In the genomic region with DNA sequence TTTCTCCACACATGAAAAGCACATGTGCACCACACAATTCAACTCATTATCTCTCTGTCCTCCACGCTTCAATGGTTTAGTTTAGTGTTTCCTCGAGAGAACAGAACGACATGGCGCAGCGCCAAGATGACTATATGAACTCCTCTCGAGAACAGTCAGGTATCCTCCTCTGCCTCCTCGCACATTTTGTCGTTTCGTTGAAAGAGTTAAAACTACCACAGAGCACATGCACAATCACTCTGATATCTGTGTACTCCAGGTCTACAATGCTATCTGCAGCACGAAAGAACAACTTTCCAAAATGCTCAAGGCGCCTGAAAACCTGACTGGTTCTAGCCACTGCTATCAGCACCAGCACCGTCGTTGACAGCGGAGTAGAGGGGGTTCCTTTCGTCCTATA, we compare ENCODE assay signal across 5 worm cellular contexts.
TF ChIP-seq lines count a peak whose summit lies in the region.

No protein-coding gene starts in this region.

TF ChIP-seq in whole organism, L1 larva, 84 proteins besides CTCF, POLR2A, EP300 and RAD21:
- no peak for TF ChIP-seq alr-1 (tag; optimal IDR thresholded peaks at IDR 0.05; lab: Kevin White, UChicago; ENCODE audit: borderline replicate concordance)
- no peak for TF ChIP-seq nhr-85 (tag; lab: Kevin White, UChicago)
- no peak for TF ChIP-seq unc-130 (tag; optimal IDR thresholded peaks at IDR 0.05; lab: Kevin White, UChicago)
- no peak for TF ChIP-seq efl-1 (optimal IDR thresholded peaks at IDR 0.05; lab: Kevin White, UChicago)
- TF ChIP-seq efl-1 (GFP tag; optimal IDR thresholded peaks at IDR 0.05 in 1 of 2; lab: Kevin White, UChicago), result peak in 1 of 2 experiments; percentile 70
- peak; percentile 75 for TF ChIP-seq elt-2 (tag; optimal IDR thresholded peaks at IDR 0.05; lab: Kevin White, UChicago)

TF ChIP-seq in whole organism, L2 larva, 48 proteins besides CTCF, POLR2A, EP300 and RAD21:
- TF ChIP-seq sma-9 (GFP tag; optimal IDR thresholded peaks at IDR 0.05; lab: Kevin White, UChicago) (peak; percentile 85), sma-9 (tag; optimal IDR thresholded peaks at IDR 0.05; lab: Kevin White, UChicago) (no peak), snpc-4 (tag; optimal IDR thresholded peaks at IDR 0.05; lab: Kevin White, UChicago) (no peak), mdl-1 (tag; optimal IDR thresholded peaks at IDR 0.05; lab: Kevin White, UChicago) (peak in 1 of 2 experiments; percentile 8), peb-1 (tag; optimal IDR thresholded peaks at IDR 0.05; lab: Kevin White, UChicago) (no peak), crh-2 (tag; optimal IDR thresholded peaks at IDR 0.05; lab: Kevin White, UChicago) (peak; percentile 2), ceh-16 (tag; optimal IDR thresholded peaks at IDR 0.05; lab: Kevin White, UChicago) (no peak), gmeb-1 (tag; optimal IDR thresholded peaks at IDR 0.05; lab: Kevin White, UChicago) (no peak), sma-3 (GFP tag; optimal IDR thresholded peaks at IDR 0.05; lab: Kevin White, UChicago) (no peak), skn-1 (tag; optimal IDR thresholded peaks at IDR 0.05; lab: Kevin White, UChicago) (no peak), ZK546.5 (tag; optimal IDR thresholded peaks at IDR 0.05; lab: Kevin White, UChicago) (no peak), fos-1 (tag; optimal IDR thresholded peaks at IDR 0.05; lab: Kevin White, UChicago) (peak; percentile 69), unc-39 (tag; optimal IDR thresholded peaks at IDR 0.05; lab: Kevin White, UChicago) (no peak)

TF ChIP-seq in whole organism, L3 larva, 47 proteins besides CTCF, POLR2A, EP300 and RAD21:
- TF ChIP-seq elt-2 (tag; optimal IDR thresholded peaks at IDR 0.05; lab: Kevin White, UChicago) (peak; percentile 92), nhr-76 (tag; optimal IDR thresholded peaks at IDR 0.05; lab: Kevin White, UChicago) (no peak), egl-27 (tag; optimal IDR thresholded peaks at IDR 0.05; lab: Kevin White, UChicago) (no peak), pqm-1 (tag; optimal IDR thresholded peaks at IDR 0.05; lab: Kevin White, UChicago) (peak; percentile 76), jun-1 (tag; optimal IDR thresholded peaks at IDR 0.05; lab: Kevin White, UChicago) (peak; percentile 36)

TF ChIP-seq in whole organism, L4 larva, 104 proteins besides CTCF, POLR2A, EP300 and RAD21 (continues in another document):
- TF ChIP-seq F44E2.7 (GFP tag; IDR thresholded peaks at IDR 0.05; lab: Robert Waterston, UW), result no peak
- no peak for TF ChIP-seq cey-2 (tag; optimal IDR thresholded peaks at IDR 0.05; lab: Kevin White, UChicago; ENCODE audit: borderline replicate concordance, insufficient read depth)
- peak; percentile 28; the same call in 1 of the 2 replicates for TF ChIP-seq ceh-20 (GFP tag; IDR thresholded peaks at IDR 0.05; lab: Robert Waterston, UW)
- TF ChIP-seq daf-16 (GFP tag; optimal IDR thresholded peaks at IDR 0.05; lab: Kevin White, UChicago), result no peak
- TF ChIP-seq daf-16 (tag; optimal IDR thresholded peaks at IDR 0.05; lab: Kevin White, UChicago), result peak; percentile 87
- TF ChIP-seq mdl-1 (tag; optimal IDR thresholded peaks at IDR 0.05; lab: Kevin White, UChicago), result no peak
- TF ChIP-seq dmd-9 (GFP tag; IDR thresholded peaks at IDR 0.05; lab: Robert Waterston, UW), result no peak
- TF ChIP-seq pqm-1 (tag; optimal IDR thresholded peaks at IDR 0.05; lab: Kevin White, UChicago), result peak; percentile 8
- no peak for TF ChIP-seq nhr-11 (tag; optimal IDR thresholded peaks at IDR 0.05; lab: Kevin White, UChicago)
- peak; percentile 93 for TF ChIP-seq mxl-2 (GFP tag; conservative IDR thresholded peaks at IDR 0.05; lab: Robert Waterston, UW)
- no peak for TF ChIP-seq ZK546.5 (tag; optimal IDR thresholded peaks at IDR 0.05; lab: Kevin White, UChicago)
- TF ChIP-seq T26A8.4 (GFP tag; IDR thresholded peaks at IDR 0.05; lab: Robert Waterston, UW), result no peak; the same call in 1 of the 2 replicates
- no peak for TF ChIP-seq F10B5.3 (tag; optimal IDR thresholded peaks at IDR 0.05; lab: Kevin White, UChicago)
- TF ChIP-seq lsy-2 (tag; optimal IDR thresholded peaks at IDR 0.05; lab: Kevin White, UChicago), result peak in 1 of 2 experiments; percentile 1
- no peak for TF ChIP-seq snpc-4 (tag; optimal IDR thresholded peaks at IDR 0.05; lab: Kevin White, UChicago)
- TF ChIP-seq lim-7 (GFP tag; IDR thresholded peaks at IDR 0.05; lab: Robert Waterston, UW), result no peak
- TF ChIP-seq lin-13 (GFP tag; optimal IDR thresholded peaks at IDR 0.05; lab: Kevin White, UChicago), result no peak
- no peak for TF ChIP-seq fkh-10 (GFP tag; optimal IDR thresholded peaks at IDR 0.05; lab: Kevin White, UChicago)
- TF ChIP-seq zip-11 (GFP tag; IDR thresholded peaks at IDR 0.05; lab: Robert Waterston, UW), result no peak
- peak; percentile 95 for TF ChIP-seq nhr-48 (tag; optimal IDR thresholded peaks at IDR 0.05; lab: Kevin White, UChicago)
- TF ChIP-seq pha-4 (GFP tag; IDR thresholded peaks at IDR 0.05; lab: Robert Waterston, UW), result no peak
- TF ChIP-seq pha-4 (tag; optimal IDR thresholded peaks at IDR 0.05; lab: Kevin White, UChicago), result no peak
- TF ChIP-seq daf-12 (tag; optimal IDR thresholded peaks at IDR 0.05; lab: Kevin White, UChicago), result no peak
- no peak for TF ChIP-seq Y105C5A.15 (GFP tag; IDR thresholded peaks at IDR 0.05; lab: Robert Waterston, UW)
- no peak for TF ChIP-seq egl-43 (GFP tag; IDR thresholded peaks at IDR 0.05; lab: Robert Waterston, UW)
- TF ChIP-seq unc-130 (GFP tag; optimal IDR thresholded peaks at IDR 0.05; lab: Kevin White, UChicago), result no peak
- no peak for TF ChIP-seq aly-2 (tag; optimal IDR thresholded peaks at IDR 0.05; lab: Kevin White, UChicago)
- TF ChIP-seq duxl-1 (tag; optimal IDR thresholded peaks at IDR 0.05; lab: Kevin White, UChicago; ENCODE audit: poor library complexity), result no peak
- TF ChIP-seq daf-19 (GFP tag; conservative IDR thresholded peaks at IDR 0.05; lab: Robert Waterston, UW), result no peak
- TF ChIP-seq attf-4 (tag; optimal IDR thresholded peaks at IDR 0.05; lab: Kevin White, UChicago), result no peak
- no peak for TF ChIP-seq ces-1 (GFP tag; optimal IDR thresholded peaks at IDR 0.05; lab: Kevin White, UChicago)
- peak in 1 of 2 experiments; percentile 46 for TF ChIP-seq hif-1 (tag; optimal IDR thresholded peaks at IDR 0.05; lab: Kevin White, UChicago)
- TF ChIP-seq lir-3 (tag; optimal IDR thresholded peaks at IDR 0.05; lab: Kevin White, UChicago), result no peak
- TF ChIP-seq rbr-2 (tag; optimal IDR thresholded peaks at IDR 0.05; lab: Kevin White, UChicago), result no peak

TF ChIP-seq in whole organism, young adult, 124 proteins besides CTCF, POLR2A, EP300 and RAD21:
- TF ChIP-seq hsf-1 (GFP tag; IDR thresholded peaks at IDR 0.05; lab: Robert Waterston, UW) (0 out of 2 replicates have a peak, but pooled peaks have one; percentile 10), ets-4 (GFP tag; optimal IDR thresholded peaks at IDR 0.05; lab: Kevin White, UChicago) (peak; percentile 70), let-607 (tag; optimal IDR thresholded peaks at IDR 0.05; lab: Kevin White, UChicago) (peak; percentile 34 to 46), F57A8.1 (GFP tag; optimal IDR thresholded peaks at IDR 0.05; lab: Kevin White, UChicago) (no peak), attf-5 (GFP tag; optimal IDR thresholded peaks at IDR 0.05; lab: Kevin White, UChicago) (peak; percentile 48), hmg-20 (GFP tag; IDR thresholded peaks at IDR 0.05; lab: Robert Waterston, UW) (no peak), sdz-38 (tag; optimal IDR thresholded peaks at IDR 0.05; lab: Kevin White, UChicago) (no peak), egrh-3 (GFP tag; IDR thresholded peaks at IDR 0.05; lab: Robert Waterston, UW) (0 out of 2 replicates have a peak, but pooled peaks have one; percentile 5), Y56A3A.18 (GFP tag; IDR thresholded peaks at IDR 0.05; lab: Robert Waterston, UW) (peak; percentile 73; the same call in 1 of the 2 replicates), nhr-120 (GFP tag; IDR thresholded peaks at IDR 0.05; lab: Robert Waterston, UW) (no peak), madf-10 (tag; optimal IDR thresholded peaks at IDR 0.05; lab: Kevin White, UChicago) (peak; percentile 3), nhr-80 (tag; optimal IDR thresholded peaks at IDR 0.05; lab: Kevin White, UChicago) (peak; percentile 98), let-526 (GFP tag; IDR thresholded peaks at IDR 0.05; lab: Robert Waterston, UW) (0 out of 2 replicates have a peak, but pooled peaks have one; percentile 38), gei-17 (GFP tag; optimal IDR thresholded peaks at IDR 0.05; lab: Kevin White, UChicago) (no peak), B0336.3 (GFP tag; IDR thresholded peaks at IDR 0.05; lab: Robert Waterston, UW) (peak; percentile 51; the same call in 1 of the 2 replicates), dox-1 (GFP tag; IDR thresholded peaks at IDR 0.05; lab: Robert Waterston, UW) (peak; percentile 61; the same call in 1 of the 2 replicates), tlf-1 (GFP tag; optimal IDR thresholded peaks at IDR 0.05; lab: Kevin White, UChicago) (peak; percentile 18), cebp-1 (GFP tag; IDR thresholded peaks at IDR 0.05; lab: Robert Waterston, UW) (no peak), cebp-1 (tag; optimal IDR thresholded peaks at IDR 0.05; lab: Kevin White, UChicago) (peak; percentile 9), efl-1 (GFP tag; optimal IDR thresholded peaks at IDR 0.05; lab: Kevin White, UChicago) (no peak), repo-1 (tag; optimal IDR thresholded peaks at IDR 0.05; lab: Kevin White, UChicago) (no peak), nhr-90 (tag; optimal IDR thresholded peaks at IDR 0.05; lab: Kevin White, UChicago) (peak; percentile 49), hrde-1 (tag; optimal IDR thresholded peaks at IDR 0.05; lab: Kevin White, UChicago; ENCODE audit: borderline replicate concordance) (no peak), rpc-1 (optimal IDR thresholded peaks at IDR 0.05; lab: Kevin White, UChicago) (no peak), rpc-1 (tag; optimal IDR thresholded peaks at IDR 0.05; lab: Kevin White, UChicago) (no peak), nfyb-1 (GFP tag; IDR thresholded peaks at IDR 0.05; lab: Robert Waterston, UW) (peak; percentile 70), zfh-2 (GFP tag; conservative IDR thresholded peaks at IDR 0.05; lab: Robert Waterston, UW) (peak; percentile 36; the same call in 1 of the 2 replicates), tbp1 (GFP tag; optimal IDR thresholded peaks at IDR 0.05; lab: Kevin White, UChicago) (peak; percentile 23), ztf-22 (GFP tag; optimal IDR thresholded peaks at IDR 0.05; lab: Kevin White, UChicago) (peak; percentile 34), chd-7 (tag; optimal IDR thresholded peaks at IDR 0.05; lab: Kevin White, UChicago) (peak; percentile 64), atf-7 (tag; optimal IDR thresholded peaks at IDR 0.05; lab: Kevin White, UChicago) (peak; percentile 63)
